Worm (Caenorhabditis elegans) whole organism, L2 larva: Measurements from ENCODE around the gene scl-3.

Experiments used
- aly-2 ChIP-seq: fragments of 150-350 bp; optimal IDR thresholded peaks from 2 replicates; lab custom pipeline; 2014; ENCODE audit warnings: missing biosample characterization, missing genetic modification characterization
- ama-1 ChIP-seq: fragments of 150-350 bp; optimal IDR thresholded peaks from 2 replicates; lab custom pipeline; 2018; ENCODE audit warnings: inconsistent platforms
- dmd-4 ChIP-seq: sonication (generic microtip); optimal IDR thresholded peaks from 2 replicates; lab custom pipeline; 2017; ENCODE audit warnings: missing biosample characterization, missing genetic modification characterization
- fos-1 ChIP-seq: fragments of 150-350 bp; optimal IDR thresholded peaks from 2 replicates; lab custom pipeline; 2014; ENCODE audit warnings: missing biosample characterization, missing genetic modification characterization
- nhr-6 ChIP-seq: fragments of 150-350 bp; optimal IDR thresholded peaks from 2 replicates; lab custom pipeline; 2014; ENCODE audit warnings: missing biosample characterization, missing genetic modification characterization
- nhr-77 ChIP-seq: fragments of 150-350 bp; optimal IDR thresholded peaks from 2 replicates; lab custom pipeline; 2014; ENCODE audit warnings: missing biosample characterization, missing genetic modification characterization
- snpc-4 ChIP-seq: fragments of 150-350 bp; optimal IDR thresholded peaks from 2 replicates; lab custom pipeline; 2014; ENCODE audit warnings: missing biosample characterization, missing genetic modification characterization
- unc-62 ChIP-seq: fragments of 150-350 bp; optimal IDR thresholded peaks from 2 replicates; lab custom pipeline; 2014; ENCODE audit warnings: missing biosample characterization, missing genetic modification reagents, missing genetic modification characterization

ce11 chrIV:13056026-13056425, 3.4 kb upstream of the scl-3 start, which contains the start of gene scl-1:
- no peak for TF ChIP-seq nhr-6 (tag; lab: Kevin White, UChicago)
- no peak for TF ChIP-seq fos-1 (tag; lab: Kevin White, UChicago)
- TF ChIP-seq aly-2 (tag; lab: Kevin White, UChicago) = no peak
- TF ChIP-seq ama-1 (lab: Kevin White, UChicago) = no peak
- no peak for TF ChIP-seq nhr-77 (tag; lab: Kevin White, UChicago)
- no peak for TF ChIP-seq unc-62 (GFP tag; lab: Kevin White, UChicago)
- TF ChIP-seq dmd-4 (tag; lab: Kevin White, UChicago) = no peak
- TF ChIP-seq snpc-4 (tag; lab: Kevin White, UChicago) = no peak
